Worm (Caenorhabditis elegans): Measurements from ENCODE around the gene lido-16.

Gene lido-16

DNA sequence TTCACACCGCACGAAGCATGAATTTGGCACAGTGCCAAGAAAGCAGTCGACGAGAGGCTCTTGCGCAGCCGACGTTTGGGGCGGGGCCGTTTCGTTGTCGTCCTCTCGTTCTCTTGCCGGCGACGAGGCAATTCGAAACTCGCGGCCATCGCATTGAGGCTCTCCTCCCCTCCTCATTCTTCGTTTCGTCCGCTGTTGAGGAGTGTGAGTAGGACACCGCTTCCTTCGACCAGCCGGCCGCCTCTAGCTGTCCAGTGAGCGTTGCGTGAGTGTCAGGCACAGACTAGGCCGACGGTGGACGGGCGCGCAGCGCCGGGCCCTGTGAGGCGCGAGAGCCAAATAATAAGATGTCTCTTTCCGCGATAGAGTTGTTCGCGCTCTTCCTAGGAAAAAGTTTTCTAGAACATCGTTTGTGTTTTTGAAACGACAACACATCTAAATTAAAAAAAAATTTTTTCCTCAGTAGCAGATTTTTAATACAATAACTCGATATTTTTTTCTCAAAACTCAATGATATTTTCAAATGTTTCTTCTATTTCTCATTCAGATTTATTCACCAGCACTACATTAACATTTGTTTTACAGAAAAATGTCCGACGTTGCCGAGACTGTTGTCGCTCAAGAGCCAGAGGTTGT, 7.2 kb upstream of the lido-16 start, which contains the start of the genes T28D9.11 and T28D9.1 (continued):
- no peak for TF ChIP-seq che-1 (tag; optimal IDR thresholded peaks at IDR 0.05)
- no peak for TF ChIP-seq K09A11.1 (tag; optimal IDR thresholded peaks at IDR 0.05; ENCODE audit: insufficient read depth)
- TF ChIP-seq ceh-14 (tag; optimal IDR thresholded peaks at IDR 0.05) = peak; percentile 75
- no peak for TF ChIP-seq ztf-16 (tag; optimal IDR thresholded peaks at IDR 0.05)
- peak; percentile 50 for TF ChIP-seq dmd-4 (tag; optimal IDR thresholded peaks at IDR 0.05; ENCODE audit: borderline replicate concordance)
- no peak for TF ChIP-seq ceh-45 (GFP tag; IDR thresholded peaks at IDR 0.05)
- TF ChIP-seq pat-9 (tag; optimal IDR thresholded peaks at IDR 0.05) = peak; percentile 48
- peak; percentile 46 for TF ChIP-seq unc-42 (tag; optimal IDR thresholded peaks at IDR 0.05)
- TF ChIP-seq odd-2 (tag; optimal IDR thresholded peaks at IDR 0.05) = no peak
- TF ChIP-seq ceh-19 (GFP tag; optimal IDR thresholded peaks at IDR 0.05) = peak; percentile 71
- no peak for TF ChIP-seq Y22D7AL.16 (tag; optimal IDR thresholded peaks at IDR 0.05)
- no peak for TF ChIP-seq K02D7.2 (tag; optimal IDR thresholded peaks at IDR 0.05)
- TF ChIP-seq elt-2 (tag; optimal IDR thresholded peaks at IDR 0.05) = no peak
- TF ChIP-seq unc-3 (GFP tag; conservative IDR thresholded peaks at IDR 0.05) = no peak; the same call in 1 of the 2 replicates
- TF ChIP-seq unc-3 (tag; optimal IDR thresholded peaks at IDR 0.05) = no peak
- peak; percentile 49 for TF ChIP-seq C08G9.2 (tag; optimal IDR thresholded peaks at IDR 0.05)
- no peak for TF ChIP-seq nhr-11 (tag; optimal IDR thresholded peaks at IDR 0.05)
- peak; percentile 13 for TF ChIP-seq sox-4 (tag; optimal IDR thresholded peaks at IDR 0.05)
- TF ChIP-seq unc-55 (GFP tag; optimal IDR thresholded peaks at IDR 0.05) = peak; percentile 59
- peak; percentile 44 for TF ChIP-seq C38D4.7 (GFP tag; optimal IDR thresholded peaks at IDR 0.05)
- TF ChIP-seq lim-6 (tag; optimal IDR thresholded peaks at IDR 0.05) = no peak
- TF ChIP-seq ceh-2 (tag; optimal IDR thresholded peaks at IDR 0.05) = peak; percentile 28
- peak; percentile 7 for TF ChIP-seq eyg-1 (tag; optimal IDR thresholded peaks at IDR 0.05)
- no peak for TF ChIP-seq ahr-1 (tag; optimal IDR thresholded peaks at IDR 0.05)
- no peak for TF ChIP-seq hlh-30 (tag; optimal IDR thresholded peaks at IDR 0.05; ENCODE audit: insufficient read depth)

DNA sequence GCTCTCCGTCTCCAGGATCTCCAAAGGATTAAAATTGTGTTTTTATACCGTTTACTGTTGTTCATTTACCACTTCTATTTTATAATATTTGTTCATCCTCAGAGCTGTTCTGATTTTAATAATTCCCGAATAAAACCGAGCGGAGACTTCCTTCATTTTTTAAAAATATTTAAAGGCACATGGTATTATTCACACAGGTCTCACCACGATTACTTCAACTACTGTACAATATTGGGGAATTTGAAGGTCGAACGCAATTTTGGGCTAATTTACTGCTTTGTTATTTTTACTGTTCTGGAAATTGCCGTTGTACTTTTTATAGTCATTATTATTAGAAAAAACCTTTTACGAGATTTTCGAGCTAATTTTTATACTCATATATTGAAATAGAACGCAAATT, 6.4 kb upstream of the lido-16 start:
- TF ChIP-seq pag-3 (tag; optimal IDR thresholded peaks at IDR 0.05; ENCODE audit: borderline replicate concordance) (no peak), dmd-4 (tag; optimal IDR thresholded peaks at IDR 0.05; ENCODE audit: borderline replicate concordance) (no peak), ceh-48 (tag; optimal IDR thresholded peaks at IDR 0.05) (no peak), pat-9 (tag; optimal IDR thresholded peaks at IDR 0.05) (no peak), unc-86 (tag; optimal IDR thresholded peaks at IDR 0.05) (no peak), rnt-1 (tag; optimal IDR thresholded peaks at IDR 0.05) (no peak), fkh-10 (GFP tag; optimal IDR thresholded peaks at IDR 0.05) (no peak), hlh-15 (tag; optimal IDR thresholded peaks at IDR 0.05) (no peak), hlh-8 (tag; optimal IDR thresholded peaks at IDR 0.05) (no peak), ref-2 (tag; optimal IDR thresholded peaks at IDR 0.05) (no peak), unc-42 (tag; optimal IDR thresholded peaks at IDR 0.05) (no peak), gmeb-2 (tag; optimal IDR thresholded peaks at IDR 0.05) (no peak), sdc-2 (tag; optimal IDR thresholded peaks at IDR 0.05) (no peak)

DNA sequence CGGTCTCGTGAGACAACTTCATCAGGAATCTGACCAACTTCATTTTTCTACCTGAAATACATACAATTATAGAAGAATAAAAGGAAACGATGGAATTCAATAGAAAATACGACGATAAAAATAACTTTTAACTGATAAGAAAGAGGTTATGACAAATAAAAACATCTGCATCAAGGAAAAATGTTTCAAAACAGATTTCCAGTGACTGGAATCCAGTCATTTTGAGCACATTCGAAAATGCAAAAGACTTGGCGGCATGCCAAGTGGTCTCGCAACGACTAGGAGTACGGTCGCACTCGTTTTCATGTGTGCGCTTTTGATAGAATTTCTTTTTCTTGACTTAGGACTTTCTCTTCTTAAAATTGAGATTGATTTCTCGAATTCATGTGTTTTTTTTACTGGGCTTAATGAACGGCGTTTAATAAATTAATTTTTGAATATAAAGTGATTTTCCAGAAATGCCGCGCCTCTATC, 5.0 kb upstream of the lido-16 start, which contains the start of the genes snr-3 and rsp-5:
TSS of gene snr-3 (minus strand) at position 51 of the 474 bp plus-strand sequence.
TSS of gene rsp-5 (plus strand) at position 455 of the 474 bp plus-strand sequence.
- TF ChIP-seq elt-2 (tag; optimal IDR thresholded peaks at IDR 0.05) (no peak), tbx-2 (tag; optimal IDR thresholded peaks at IDR 0.05) (peak; percentile 8), nfya-1 (tag; optimal IDR thresholded peaks at IDR 0.05) (peak; percentile 79)

Measured in whole organism, late embryonic.